Fruit fly (Drosophila melanogaster): Measurements from ENCODE around the gene mthl2.

mthl2 gene

dm6 chr3L:5577250-5578138 is 27.1 kb upstream of the mthl2 start, which contains the start of gene Msr-110:
Msr-110 (minus strand) TSS chr3L:5577348.
- no peak for TF ChIP-seq Abd-B (GFP tag; optimal IDR thresholded peaks at IDR 0.05)
- peak; percentile 92 for TF ChIP-seq OdsH (GFP tag; optimal IDR thresholded peaks at IDR 0.05)
- TF ChIP-seq ey (GFP tag; optimal IDR thresholded peaks at IDR 0.05), result peak; percentile 83
- TF ChIP-seq pan (optimal IDR thresholded peaks at IDR 0.05), result no peak
- TF ChIP-seq dl (GFP tag; optimal IDR thresholded peaks at IDR 0.05; ENCODE audit: insufficient read depth in 1 of 2, partially characterized antibody in 2 of 2), result peak in 1 of 2 experiments; percentile 29
- TF ChIP-seq Hnf4 (GFP tag; optimal IDR thresholded peaks at IDR 0.05), result peak; percentile 80
- peak; percentile 68 for TF ChIP-seq CG32264 (GFP tag; optimal IDR thresholded peaks at IDR 0.05)
- no peak for TF ChIP-seq Hr78 (GFP tag; optimal IDR thresholded peaks at IDR 0.05)
- TF ChIP-seq usp (GFP tag; optimal IDR thresholded peaks at IDR 0.05), result no peak
- TF ChIP-seq N (GFP tag; optimal IDR thresholded peaks at IDR 0.05), result no peak
- TF ChIP-seq CrebA (GFP tag; optimal IDR thresholded peaks at IDR 0.05; ENCODE audit: borderline replicate concordance), result peak; percentile 96
- peak; percentile 12 for TF ChIP-seq Dif (GFP tag; optimal IDR thresholded peaks at IDR 0.05; ENCODE audit: partially characterized antibody)
- peak; percentile 89 to 94 for TF ChIP-seq foxo (GFP tag; optimal IDR thresholded peaks at IDR 0.05)
- TF ChIP-seq h (GFP tag; optimal IDR thresholded peaks at IDR 0.05), result peak; percentile 89
- peak; percentile 68 for TF ChIP-seq Vsx2 (GFP tag; optimal IDR thresholded peaks at IDR 0.05; ENCODE audit: partially characterized antibody)
- TF ChIP-seq Jra (GFP tag; optimal IDR thresholded peaks at IDR 0.05), result peak; percentile 24
- no peak for TF ChIP-seq lola (GFP tag; optimal IDR thresholded peaks at IDR 0.05)
- peak; percentile 96 for TF ChIP-seq Rel (GFP tag; optimal IDR thresholded peaks at IDR 0.05)
- TF ChIP-seq Rel (tag; optimal IDR thresholded peaks at IDR 0.05), result peak; percentile 79
- TF ChIP-seq jim (GFP tag; optimal IDR thresholded peaks at IDR 0.05), result peak; percentile 97
- peak; percentile 92 for TF ChIP-seq rgr (GFP tag; optimal IDR thresholded peaks at IDR 0.05)
- TF ChIP-seq CG9705 (GFP tag; optimal IDR thresholded peaks at IDR 0.05), result peak; percentile 85
- peak; percentile 98 for TF ChIP-seq Sp1 (GFP tag; optimal IDR thresholded peaks at IDR 0.05)
- TF ChIP-seq HLH106 (tag; optimal IDR thresholded peaks at IDR 0.05), result peak; percentile 95
- peak; percentile 93 for TF ChIP-seq Hr83 (GFP tag; optimal IDR thresholded peaks at IDR 0.05; ENCODE audit: poor library complexity, severe bottlenecking)
- TF ChIP-seq br (GFP tag; optimal IDR thresholded peaks at IDR 0.05), result peak; percentile 82
- peak; percentile 92 for TF ChIP-seq brk (GFP tag; optimal IDR thresholded peaks at IDR 0.05)
- no peak for TF ChIP-seq Mio (GFP tag; optimal IDR thresholded peaks at IDR 0.05)
- peak; percentile 70 for TF ChIP-seq sv (GFP tag; optimal IDR thresholded peaks at IDR 0.05)
- peak; percentile 89 for TF ChIP-seq fru (GFP tag; optimal IDR thresholded peaks at IDR 0.05)
- no peak for TF ChIP-seq GATAd (GFP tag; optimal IDR thresholded peaks at IDR 0.05)
- no peak for TF ChIP-seq Myc (optimal IDR thresholded peaks at IDR 0.05)
- TF ChIP-seq dsf (GFP tag; optimal IDR thresholded peaks at IDR 0.05; ENCODE audit: borderline replicate concordance), result peak; percentile 3
- peak; percentile 80 for TF ChIP-seq dmrt93B (GFP tag; optimal IDR thresholded peaks at IDR 0.05)
- TF ChIP-seq woc (GFP tag; optimal IDR thresholded peaks at IDR 0.05), result peak; percentile 80
- TF ChIP-seq sage (GFP tag; optimal IDR thresholded peaks at IDR 0.05), result peak; percentile 70
- peak; percentile 92 for TF ChIP-seq psq (GFP tag; optimal IDR thresholded peaks at IDR 0.05)
- TF ChIP-seq Dfd (GFP tag; optimal IDR thresholded peaks at IDR 0.05), result no peak
- TF ChIP-seq tai (GFP tag; optimal IDR thresholded peaks at IDR 0.05), result no peak

dm6 chr3L:5578595-5578994 is 26.0 kb upstream of the mthl2 start:
- TF ChIP-seq Sp1 (GFP tag; optimal IDR thresholded peaks at IDR 0.05) (no peak), OdsH (GFP tag; optimal IDR thresholded peaks at IDR 0.05) (no peak), CG32264 (GFP tag; optimal IDR thresholded peaks at IDR 0.05) (no peak), ey (GFP tag; optimal IDR thresholded peaks at IDR 0.05) (no peak), dl (GFP tag; optimal IDR thresholded peaks at IDR 0.05; ENCODE audit: insufficient read depth in 1 of 2, partially characterized antibody in 2 of 2) (no peak), Hnf4 (GFP tag; optimal IDR thresholded peaks at IDR 0.05) (no peak), lola (GFP tag; optimal IDR thresholded peaks at IDR 0.05) (no peak), Dif (GFP tag; optimal IDR thresholded peaks at IDR 0.05; ENCODE audit: partially characterized antibody) (no peak), Rel (GFP tag; optimal IDR thresholded peaks at IDR 0.05) (no peak), Rel (tag; optimal IDR thresholded peaks at IDR 0.05) (no peak), usp (GFP tag; optimal IDR thresholded peaks at IDR 0.05) (no peak), brk (GFP tag; optimal IDR thresholded peaks at IDR 0.05) (no peak), dsf (GFP tag; optimal IDR thresholded peaks at IDR 0.05; ENCODE audit: borderline replicate concordance) (no peak)
